Fruit fly (Drosophila melanogaster) whole organism, adult: ENCODE data around the gene CG12541.

Experiments used
- CG14711 ChIP-seq: fragments of 200-800 bp; sonication (Bioruptor generic); optimal IDR thresholded peaks from 2 replicates; lab custom pipeline; 2018; ENCODE audit warnings: missing biosample characterization, mild to moderate bottlenecking, missing genetic modification characterization, moderate library complexity
- CG1620 ChIP-seq: fragments of 200-800 bp; sonication (Bioruptor generic); optimal IDR thresholded peaks from 2 replicates; lab custom pipeline; 2016; ENCODE audit warnings: missing biosample characterization, missing genetic modification characterization
- CG7101 ChIP-seq: fragments of 200-800 bp; sonication (Bioruptor generic); optimal IDR thresholded peaks from 2 replicates; lab custom pipeline; 2018; ENCODE audit warnings: missing biosample characterization, mild to moderate bottlenecking, missing genetic modification characterization, moderate library complexity
- Crg-1 ChIP-seq: fragments of 200-800 bp; sonication (Bioruptor generic); optimal IDR thresholded peaks from 2 replicates; lab custom pipeline; 2016; ENCODE audit warnings: missing biosample characterization, missing genetic modification characterization
- Mnt ChIP-seq: fragments of 200-800 bp; sonication (Bioruptor generic); optimal IDR thresholded peaks from 2 replicates; lab custom pipeline; 2016; ENCODE audit warnings: missing biosample characterization, mild to moderate bottlenecking, missing genetic modification characterization
- cnc ChIP-seq, 2 experiments: fragments of >200 bp; optimal IDR thresholded peaks; 2 replicates each; lab custom pipeline; 2017
- kay ChIP-seq: fragments of 200-800 bp; sonication (Bioruptor generic); peaks from one replicate; lab custom pipeline; 2016; ENCODE audit warnings: missing biosample characterization, missing genetic modification characterization, borderline replicate concordance

dm6 chrX:6997653-6998491 is 68.0 kb downstream of the CG12541 start:
- TF ChIP-seq kay: no peak
- TF ChIP-seq CG7101 (tag; lab: Kevin White, UChicago): no peak
- no peak for TF ChIP-seq cnc (optimal IDR thresholded peaks at IDR 0.05; lab: Kevin White, UChicago)
- TF ChIP-seq CG14711 (tag; lab: Kevin White, UChicago): peak; percentile 50
- no peak for TF ChIP-seq Mnt
- TF ChIP-seq Crg-1 (GFP tag; lab: Kevin White, UChicago): no peak
- peak; percentile 29 for TF ChIP-seq CG1620 (GFP tag; lab: Kevin White, UChicago)
